Fruit fly (Drosophila melanogaster) whole organism, prepupa: ENCODE measurements around the gene CG13247.

Experiments
- Blimp-1 ChIP-seq: fragments of 200-800 bp; sonication (Bioruptor generic); optimal IDR thresholded peaks from 3 replicates; lab custom pipeline; 2017; ENCODE audit warnings: missing biosample characterization, missing genetic modification characterization, mild to moderate bottlenecking, moderate library complexity, missing genetic modification reagents
- CG10669 ChIP-seq: fragments of 200-800 bp; sonication (Bioruptor generic); optimal IDR thresholded peaks from 3 replicates; lab custom pipeline; 2018; ENCODE audit warnings: missing biosample characterization, mild to moderate bottlenecking, missing genetic modification characterization, moderate library complexity
- CG11294 ChIP-seq: fragments of 200-800 bp; sonication (Bioruptor generic); IDR thresholded peaks from 2 replicates; pipeline ENCODE4 v1.3.6; 2022; ENCODE audit warnings: missing biosample characterization, missing genetic modification characterization
- CG11762 ChIP-seq: fragments of 200-800 bp; sonication (Bioruptor generic); optimal IDR thresholded peaks from 3 replicates; lab custom pipeline; 2016; ENCODE audit warnings: missing biosample characterization, missing genetic modification characterization; ENCODE audit not compliant: insufficient read depth
- CG15336 ChIP-seq: fragments of 200-800 bp; sonication (Bioruptor generic); IDR thresholded peaks from 2 replicates; pipeline ENCODE4 v1.3.6; 2022; ENCODE audit warnings: missing biosample characterization, missing genetic modification characterization
- CG16779 ChIP-seq: fragments of 200-800 bp; sonication (Bioruptor generic); optimal IDR thresholded peaks from 3 replicates; lab custom pipeline; 2017; ENCODE audit warnings: missing biosample characterization, mild to moderate bottlenecking, missing genetic modification characterization
- CG32006 ChIP-seq: fragments of 200-800 bp; sonication (Bioruptor generic); optimal IDR thresholded peaks from 3 replicates; lab custom pipeline; 2017; ENCODE audit warnings: missing biosample characterization, mild to moderate bottlenecking, missing genetic modification characterization
- CG3919 ChIP-seq: fragments of 200-800 bp; sonication (Bioruptor generic); optimal IDR thresholded peaks from 3 replicates; lab custom pipeline; 2016; ENCODE audit warnings: missing biosample characterization, missing genetic modification characterization
- CG6163 ChIP-seq: fragments of 200-800 bp; sonication (Bioruptor generic); IDR thresholded peaks from 3 replicates; pipeline ENCODE4 v1.3.6; 2022; ENCODE audit warnings: missing biosample characterization, missing genetic modification characterization
- CG6276 ChIP-seq: fragments of 200-800 bp; sonication (Bioruptor generic); optimal IDR thresholded peaks from 2 replicates; lab custom pipeline; 2017; ENCODE audit warnings: missing biosample characterization, mild to moderate bottlenecking, missing genetic modification characterization
- CG6808 ChIP-seq: fragments of 200-800 bp; sonication (Bioruptor generic); optimal IDR thresholded peaks from 3 replicates; lab custom pipeline; 2017; ENCODE audit warnings: missing biosample characterization, missing genetic modification characterization, mild to moderate bottlenecking, moderate library complexity, missing genetic modification reagents
- CG6854 ChIP-seq: fragments of 200-800 bp; sonication (Bioruptor generic); optimal IDR thresholded peaks from 2 replicates; lab custom pipeline; 2017; ENCODE audit warnings: missing biosample characterization, mild to moderate bottlenecking, missing genetic modification characterization
- CG7368 ChIP-seq: fragments of 200-800 bp; sonication (Bioruptor generic); optimal IDR thresholded peaks from 3 replicates; lab custom pipeline; 2016; ENCODE audit warnings: missing biosample characterization, missing genetic modification characterization
- CG8119 ChIP-seq: fragments of 200-800 bp; sonication (Bioruptor generic); IDR thresholded peaks from 3 replicates; pipeline ENCODE4 v1.3.6; 2022; ENCODE audit warnings: missing biosample characterization, missing genetic modification characterization
- CG8319 ChIP-seq: fragments of 200-800 bp; sonication (Bioruptor generic); optimal IDR thresholded peaks from 3 replicates; lab custom pipeline; 2016; ENCODE audit warnings: missing biosample characterization, missing genetic modification characterization
- CG8632 ChIP-seq: fragments of 200-800 bp; sonication (Bioruptor generic); optimal IDR thresholded peaks from 3 replicates; lab custom pipeline; 2016; ENCODE audit warnings: missing biosample characterization, missing genetic modification characterization
- CG9139 ChIP-seq: fragments of 200-800 bp; sonication (Bioruptor generic); optimal IDR thresholded peaks from 3 replicates; lab custom pipeline; 2017; ENCODE audit warnings: missing biosample characterization, mild to moderate bottlenecking, missing genetic modification characterization
- Eip75B ChIP-seq: fragments of 200-800 bp; sonication (Bioruptor generic); optimal IDR thresholded peaks from 3 replicates; lab custom pipeline; 2016; ENCODE audit warnings: missing biosample characterization, missing genetic modification characterization
- Eip78C ChIP-seq: fragments of 200-800 bp; sonication (Bioruptor generic); peaks from one replicate; lab custom pipeline; 2016; ENCODE audit warnings: missing biosample characterization, missing genetic modification characterization
- Eip93F ChIP-seq: fragments of 200-800 bp; sonication (Bioruptor generic); optimal IDR thresholded peaks from 2 replicates; lab custom pipeline; 2016; ENCODE audit warnings: missing biosample characterization, mild to moderate bottlenecking, missing genetic modification characterization
- Ets96B ChIP-seq: fragments of 200-800 bp; optimal IDR thresholded peaks from 2 replicates; lab custom pipeline; 2019; ENCODE audit warnings: missing biosample characterization, mild to moderate bottlenecking, missing genetic modification characterization, moderate library complexity
- Gug ChIP-seq: fragments of 200-800 bp; sonication (Bioruptor generic); IDR thresholded peaks from 2 replicates; pipeline ENCODE4 v1.3.6; 2022; ENCODE audit warnings: missing biosample characterization, missing genetic modification characterization
- Hr39 ChIP-seq: fragments of 200-800 bp; sonication (Bioruptor generic); optimal IDR thresholded peaks from 2 replicates; lab custom pipeline; 2016; ENCODE audit warnings: missing biosample characterization, missing genetic modification characterization
- Lpt ChIP-seq: fragments of 200-800 bp; sonication (Bioruptor generic); optimal IDR thresholded peaks from 3 replicates; lab custom pipeline; 2016; ENCODE audit warnings: missing biosample characterization, missing genetic modification characterization
- Met ChIP-seq: fragments of 200-800 bp; sonication (Bioruptor generic); optimal IDR thresholded peaks from 3 replicates; lab custom pipeline; 2016; ENCODE audit warnings: missing biosample characterization, missing genetic modification characterization
- OdsH ChIP-seq: fragments of 200-800 bp; sonication (Bioruptor generic); optimal IDR thresholded peaks from 3 replicates; lab custom pipeline; 2016; ENCODE audit warnings: missing biosample characterization, missing genetic modification characterization
- Sox14 ChIP-seq: fragments of 200-800 bp; sonication (Bioruptor generic); optimal IDR thresholded peaks from 3 replicates; lab custom pipeline; 2016; ENCODE audit warnings: missing biosample characterization, missing genetic modification characterization
- cyc ChIP-seq: fragments of 200-800 bp; sonication (Bioruptor generic); optimal IDR thresholded peaks from 3 replicates; lab custom pipeline; 2016; ENCODE audit warnings: missing biosample characterization, missing genetic modification characterization
- dac ChIP-seq: fragments of 200-800 bp; sonication (Bioruptor generic); optimal IDR thresholded peaks from 2 replicates; lab custom pipeline; 2017; ENCODE audit warnings: missing biosample characterization, mild to moderate bottlenecking, missing genetic modification characterization
- dsx ChIP-seq: fragments of 200-800 bp; optimal IDR thresholded peaks from 3 replicates; lab custom pipeline; 2019; ENCODE audit warnings: missing biosample characterization, mild to moderate bottlenecking, missing genetic modification characterization, moderate library complexity; ENCODE audit not compliant: poor library complexity, severe bottlenecking
- eg ChIP-seq: fragments of 200-800 bp; sonication (Bioruptor generic); IDR thresholded peaks from 3 replicates; pipeline ENCODE4 v1.3.6; 2022; ENCODE audit warnings: missing biosample characterization, missing genetic modification characterization
- esn ChIP-seq: fragments of 200-800 bp; sonication (Bioruptor generic); optimal IDR thresholded peaks from 2 replicates; lab custom pipeline; 2016; ENCODE audit warnings: missing biosample characterization, mild to moderate bottlenecking, missing genetic modification characterization, moderate library complexity
- fd59A ChIP-seq: fragments of 200-800 bp; sonication (Bioruptor generic); optimal IDR thresholded peaks from 2 replicates; lab custom pipeline; 2017; ENCODE audit warnings: missing biosample characterization, mild to moderate bottlenecking, missing genetic modification characterization, missing genetic modification reagents
- fd85E ChIP-seq: fragments of 200-800 bp; sonication (Bioruptor generic); optimal IDR thresholded peaks from 3 replicates; lab custom pipeline; 2016; ENCODE audit warnings: missing biosample characterization, missing genetic modification characterization
- fkh ChIP-seq: fragments of 200-800 bp; sonication (Bioruptor generic); optimal IDR thresholded peaks from 3 replicates; lab custom pipeline; 2017; ENCODE audit warnings: missing biosample characterization, mild to moderate bottlenecking, missing genetic modification characterization, moderate library complexity
- lz ChIP-seq: fragments of 200-800 bp; sonication (Bioruptor generic); optimal IDR thresholded peaks from 3 replicates; lab custom pipeline; 2016; ENCODE audit warnings: missing biosample characterization, missing genetic modification characterization
- net ChIP-seq: fragments of 200-800 bp; sonication (Bioruptor generic); optimal IDR thresholded peaks from 3 replicates; lab custom pipeline; 2016; ENCODE audit warnings: missing biosample characterization, missing genetic modification characterization
- pdm3 ChIP-seq: fragments of 200-800 bp; sonication (Bioruptor generic); optimal IDR thresholded peaks from 3 replicates; lab custom pipeline; 2016; ENCODE audit warnings: missing biosample characterization, missing genetic modification characterization
- svp ChIP-seq: fragments of 200-800 bp; sonication (Bioruptor generic); peaks from one replicate; lab custom pipeline; 2016; ENCODE audit warnings: missing biosample characterization, missing genetic modification characterization
- topi ChIP-seq: fragments of 200-800 bp; sonication (Bioruptor generic); optimal IDR thresholded peaks from 3 replicates; lab custom pipeline; 2016; ENCODE audit warnings: missing biosample characterization, missing genetic modification characterization
- vri ChIP-seq: fragments of 200-800 bp; sonication (Bioruptor generic); optimal IDR thresholded peaks from 3 replicates; lab custom pipeline; 2016; ENCODE audit warnings: missing biosample characterization, mild to moderate bottlenecking, missing genetic modification characterization

The CG13247 gene

dm6 chr3L:20395257-20395909, 25.3 kb downstream of the CG13247 start (continued):
- TF ChIP-seq Eip93F (GFP tag; lab: Kevin White, UChicago) (peak; percentile 5), Lpt (GFP tag; lab: Kevin White, UChicago) (no peak), Hr39 (GFP tag; lab: Kevin White, UChicago) (no peak), CG10669 (no peak)

- TF ChIP-seq fkh (GFP tag; lab: Kevin White, UChicago), result peak; percentile 39
- TF ChIP-seq Blimp-1 (GFP tag; lab: Kevin White, UChicago), result no peak
- no peak for TF ChIP-seq Lpt (GFP tag; lab: Kevin White, UChicago)
These were observed 25.9 kb downstream of the CG13247 start for dm6 chr3L:20396047-20396446.

- TF ChIP-seq CG6808 (GFP tag; lab: Kevin White, UChicago) (no peak), fd85E (GFP tag; lab: Kevin White, UChicago) (no peak), CG8119 (no peak), lz (GFP tag; lab: Kevin White, UChicago) (no peak), CG11762 (GFP tag; lab: Kevin White, UChicago) (no peak), Sox14 (no peak), Met (GFP tag; lab: Kevin White, UChicago) (no peak), Gug (GFP tag; lab: Robert Waterston, UW) (no peak), dac (no peak), CG32006 (GFP tag; lab: Kevin White, UChicago) (no peak), dsx (no peak), CG8632 (no peak), net (GFP tag; lab: Kevin White, UChicago) (no peak), cyc (no peak)
These were observed 27.7 kb downstream of the CG13247 start for dm6 chr3L:20397770-20398169.

dm6 chr3L:20398243-20399222, 28.4 kb downstream of the CG13247 start:
- peak; percentile 74 for TF ChIP-seq CG7368
- peak; percentile 77 for TF ChIP-seq Sox14
- peak; percentile 84 for TF ChIP-seq CG6276 (GFP tag; lab: Kevin White, UChicago)
- TF ChIP-seq Gug (GFP tag; lab: Robert Waterston, UW), result peak; percentile 52; the same call in 1 of the 2 replicates
- TF ChIP-seq CG3919 (GFP tag; lab: Kevin White, UChicago), result peak; percentile 84
- TF ChIP-seq CG6854 (GFP tag; lab: Kevin White, UChicago), result peak; percentile 2
- TF ChIP-seq CG8319 (GFP tag; lab: Kevin White, UChicago), result peak; percentile 69
- TF ChIP-seq Blimp-1 (GFP tag; lab: Kevin White, UChicago), result no peak
- TF ChIP-seq vri (GFP tag; lab: Kevin White, UChicago), result peak; percentile 39
- TF ChIP-seq CG11294 (GFP tag; lab: Robert Waterston, UW), result peak; percentile 65; the same call in 1 of the 2 replicates
- TF ChIP-seq Eip78C (GFP tag; lab: Kevin White, UChicago), result peak; percentile 95
- peak; percentile 85 for TF ChIP-seq pdm3 (GFP tag; lab: Kevin White, UChicago)
- TF ChIP-seq dsx, result peak; percentile 67
- peak; percentile 77 for TF ChIP-seq eg (GFP tag; lab: Robert Waterston, UW)
- peak; percentile 79 for TF ChIP-seq esn (GFP tag; lab: Kevin White, UChicago)
- TF ChIP-seq Ets96B, result peak; percentile 79
- peak; percentile 85 for TF ChIP-seq CG15336 (GFP tag; lab: Robert Waterston, UW)
- peak; percentile 73 for TF ChIP-seq topi (GFP tag; lab: Kevin White, UChicago)
- TF ChIP-seq CG9139 (GFP tag; lab: Kevin White, UChicago), result peak; percentile 12
- TF ChIP-seq fd59A (GFP tag; lab: Kevin White, UChicago), result peak; percentile 75
- TF ChIP-seq CG6163, result peak; percentile 64
- peak; percentile 62 for TF ChIP-seq fkh (GFP tag; lab: Kevin White, UChicago)
- peak; percentile 70 for TF ChIP-seq CG10669
- TF ChIP-seq Eip93F (GFP tag; lab: Kevin White, UChicago), result peak; percentile 11
- peak; percentile 88 for TF ChIP-seq Eip75B (GFP tag; lab: Kevin White, UChicago)
- TF ChIP-seq dac, result peak; percentile 82
- peak; percentile 69 for TF ChIP-seq CG16779 (tag; lab: Kevin White, UChicago)
- peak; percentile 2 for TF ChIP-seq fd85E (GFP tag; lab: Kevin White, UChicago)
- peak; percentile 89 for TF ChIP-seq svp
- peak; percentile 79 for TF ChIP-seq CG8632
- TF ChIP-seq OdsH (GFP tag; lab: Kevin White, UChicago), result peak; percentile 79
- TF ChIP-seq CG32006 (GFP tag; lab: Kevin White, UChicago), result peak; percentile 95
